Worm (Caenorhabditis elegans): ENCODE results near the gene C09G12.17.

C09G12.17 gene

DNA sequence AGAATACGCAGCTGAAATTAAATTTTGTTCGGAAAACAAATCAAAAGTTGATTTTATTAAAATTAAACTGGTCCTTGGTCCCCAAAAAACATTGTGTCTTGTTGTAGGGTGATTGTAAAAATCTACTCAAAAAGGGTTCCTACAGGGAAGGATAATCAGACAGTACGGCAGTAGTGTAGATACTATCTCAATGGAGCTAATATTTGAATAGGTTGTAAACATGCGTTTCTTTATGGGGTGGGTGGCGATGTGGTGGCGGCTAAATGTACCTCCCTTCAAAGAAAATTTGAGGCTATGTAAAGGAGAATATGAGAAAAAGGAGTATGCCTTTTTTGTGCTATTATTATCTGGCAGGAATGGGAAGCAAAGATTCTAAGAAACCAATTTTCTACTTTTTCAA, 43.7 kb downstream of the C09G12.17 start:
- TF ChIP-seq ceh-83 (GFP tag; optimal IDR thresholded peaks at IDR 0.05) = no peak
- TF ChIP-seq blmp-1 (tag; optimal IDR thresholded peaks at IDR 0.05) = no peak

ce11 chrIV:3447350-3447749, 48.9 kb downstream of the C09G12.17 start:
- TF ChIP-seq tbx-8 (GFP tag; optimal IDR thresholded peaks at IDR 0.05) (no peak), elt-1 (tag; optimal IDR thresholded peaks at IDR 0.05; ENCODE audit: borderline replicate concordance, insufficient read depth) (no peak), ztf-11 (tag; optimal IDR thresholded peaks at IDR 0.05) (no peak), hlh-1 (tag; optimal IDR thresholded peaks at IDR 0.05) (no peak), unc-120 (tag; optimal IDR thresholded peaks at IDR 0.05; ENCODE audit: poor library complexity, severe bottlenecking) (no peak), zip-8 (tag; optimal IDR thresholded peaks at IDR 0.05) (no peak), elt-3 (tag; optimal IDR thresholded peaks at IDR 0.05) (no peak), unc-39 (tag; optimal IDR thresholded peaks at IDR 0.05) (no peak), nhr-12 (tag; optimal IDR thresholded peaks at IDR 0.05) (no peak)

All from whole organism, mixed stage, embryonic.